Fruit fly (Drosophila melanogaster) whole organism, prepupa: ENCODE results near the gene CG32554.

Experiments
- Blimp-1 ChIP-seq: fragments of 200-800 bp; sonication (Bioruptor generic); optimal IDR thresholded peaks from 3 replicates; lab custom pipeline; 2017; ENCODE audit warnings: missing biosample characterization, missing genetic modification characterization, mild to moderate bottlenecking, moderate library complexity, missing genetic modification reagents
- CG10631 ChIP-seq: fragments of 200-800 bp; sonication (Bioruptor generic); optimal IDR thresholded peaks from 2 replicates; lab custom pipeline; 2016; ENCODE audit warnings: missing biosample characterization, missing genetic modification characterization
- CG10669 ChIP-seq: fragments of 200-800 bp; sonication (Bioruptor generic); optimal IDR thresholded peaks from 3 replicates; lab custom pipeline; 2018; ENCODE audit warnings: missing biosample characterization, mild to moderate bottlenecking, missing genetic modification characterization, moderate library complexity
- CG11294 ChIP-seq: fragments of 200-800 bp; sonication (Bioruptor generic); IDR thresholded peaks from 2 replicates; pipeline ENCODE4 v1.3.6; 2022; ENCODE audit warnings: missing biosample characterization, missing genetic modification characterization
- CG11762 ChIP-seq: fragments of 200-800 bp; sonication (Bioruptor generic); optimal IDR thresholded peaks from 3 replicates; lab custom pipeline; 2016; ENCODE audit warnings: missing biosample characterization, missing genetic modification characterization; ENCODE audit not compliant: insufficient read depth
- CG11902 ChIP-seq: fragments of 200-800 bp; sonication (Bioruptor generic); optimal IDR thresholded peaks from 3 replicates; lab custom pipeline; 2016; ENCODE audit warnings: missing biosample characterization, missing genetic modification characterization
- CG15336 ChIP-seq: fragments of 200-800 bp; sonication (Bioruptor generic); IDR thresholded peaks from 2 replicates; pipeline ENCODE4 v1.3.6; 2022; ENCODE audit warnings: missing biosample characterization, missing genetic modification characterization
- CG1621 ChIP-seq: fragments of 200-800 bp; sonication (Bioruptor generic); optimal IDR thresholded peaks from 3 replicates; lab custom pipeline; 2018; ENCODE audit warnings: missing biosample characterization, mild to moderate bottlenecking, missing genetic modification characterization
- CG16779 ChIP-seq: fragments of 200-800 bp; sonication (Bioruptor generic); optimal IDR thresholded peaks from 3 replicates; lab custom pipeline; 2017; ENCODE audit warnings: missing biosample characterization, mild to moderate bottlenecking, missing genetic modification characterization
- CG3032 ChIP-seq: fragments of 200-800 bp; optimal IDR thresholded peaks from 2 replicates; lab custom pipeline; 2019; ENCODE audit warnings: missing biosample characterization, mild to moderate bottlenecking, missing genetic modification characterization, moderate library complexity
- CG31627 ChIP-seq: fragments of 200-800 bp; sonication (Bioruptor generic); optimal IDR thresholded peaks from 3 replicates; lab custom pipeline; 2016; ENCODE audit warnings: missing biosample characterization, missing genetic modification characterization
- CG3919 ChIP-seq: fragments of 200-800 bp; sonication (Bioruptor generic); optimal IDR thresholded peaks from 3 replicates; lab custom pipeline; 2016; ENCODE audit warnings: missing biosample characterization, missing genetic modification characterization
- CG4318 ChIP-seq: fragments of 200-800 bp; sonication (Bioruptor generic); optimal IDR thresholded peaks from 3 replicates; lab custom pipeline; 2017; ENCODE audit warnings: missing biosample characterization, mild to moderate bottlenecking, missing genetic modification characterization
- CG6163 ChIP-seq: fragments of 200-800 bp; sonication (Bioruptor generic); IDR thresholded peaks from 3 replicates; pipeline ENCODE4 v1.3.6; 2022; ENCODE audit warnings: missing biosample characterization, missing genetic modification characterization
- CG6792 ChIP-seq: fragments of 200-800 bp; sonication (Bioruptor generic); optimal IDR thresholded peaks from 3 replicates; lab custom pipeline; 2016; ENCODE audit warnings: missing biosample characterization, missing genetic modification characterization
- CG6808 ChIP-seq: fragments of 200-800 bp; sonication (Bioruptor generic); optimal IDR thresholded peaks from 3 replicates; lab custom pipeline; 2017; ENCODE audit warnings: missing biosample characterization, missing genetic modification characterization, mild to moderate bottlenecking, moderate library complexity, missing genetic modification reagents
- CG6854 ChIP-seq: fragments of 200-800 bp; sonication (Bioruptor generic); optimal IDR thresholded peaks from 2 replicates; lab custom pipeline; 2017; ENCODE audit warnings: missing biosample characterization, mild to moderate bottlenecking, missing genetic modification characterization
- CG7368 ChIP-seq: fragments of 200-800 bp; sonication (Bioruptor generic); optimal IDR thresholded peaks from 3 replicates; lab custom pipeline; 2016; ENCODE audit warnings: missing biosample characterization, missing genetic modification characterization
- CG8319 ChIP-seq: fragments of 200-800 bp; sonication (Bioruptor generic); optimal IDR thresholded peaks from 3 replicates; lab custom pipeline; 2016; ENCODE audit warnings: missing biosample characterization, missing genetic modification characterization
- CG8632 ChIP-seq: fragments of 200-800 bp; sonication (Bioruptor generic); optimal IDR thresholded peaks from 3 replicates; lab custom pipeline; 2016; ENCODE audit warnings: missing biosample characterization, missing genetic modification characterization
- CG9139 ChIP-seq: fragments of 200-800 bp; sonication (Bioruptor generic); optimal IDR thresholded peaks from 3 replicates; lab custom pipeline; 2017; ENCODE audit warnings: missing biosample characterization, mild to moderate bottlenecking, missing genetic modification characterization
- Eip75B ChIP-seq: fragments of 200-800 bp; sonication (Bioruptor generic); optimal IDR thresholded peaks from 3 replicates; lab custom pipeline; 2016; ENCODE audit warnings: missing biosample characterization, missing genetic modification characterization
- Eip78C ChIP-seq: fragments of 200-800 bp; sonication (Bioruptor generic); peaks from one replicate; lab custom pipeline; 2016; ENCODE audit warnings: missing biosample characterization, missing genetic modification characterization
- Eip93F ChIP-seq: fragments of 200-800 bp; sonication (Bioruptor generic); optimal IDR thresholded peaks from 2 replicates; lab custom pipeline; 2016; ENCODE audit warnings: missing biosample characterization, mild to moderate bottlenecking, missing genetic modification characterization
- Ets21C ChIP-seq: fragments of 200-800 bp; sonication (Bioruptor generic); optimal IDR thresholded peaks from 3 replicates; lab custom pipeline; 2016; ENCODE audit warnings: missing biosample characterization, missing genetic modification characterization
- Ets96B ChIP-seq: fragments of 200-800 bp; optimal IDR thresholded peaks from 2 replicates; lab custom pipeline; 2019; ENCODE audit warnings: missing biosample characterization, mild to moderate bottlenecking, missing genetic modification characterization, moderate library complexity
- Gug ChIP-seq: fragments of 200-800 bp; sonication (Bioruptor generic); IDR thresholded peaks from 2 replicates; pipeline ENCODE4 v1.3.6; 2022; ENCODE audit warnings: missing biosample characterization, missing genetic modification characterization
- Hr38 ChIP-seq: sonication (Bioruptor generic); optimal IDR thresholded peaks from 2 replicates; lab custom pipeline; 2016; ENCODE audit warnings: missing biosample characterization, missing genetic modification characterization
- Hr39 ChIP-seq: fragments of 200-800 bp; sonication (Bioruptor generic); optimal IDR thresholded peaks from 2 replicates; lab custom pipeline; 2016; ENCODE audit warnings: missing biosample characterization, missing genetic modification characterization
- Hr4 ChIP-seq: fragments of 200-800 bp; sonication (Bioruptor generic); optimal IDR thresholded peaks from 3 replicates; lab custom pipeline; 2016; ENCODE audit warnings: missing biosample characterization, missing genetic modification characterization
- Lpt ChIP-seq: fragments of 200-800 bp; sonication (Bioruptor generic); optimal IDR thresholded peaks from 3 replicates; lab custom pipeline; 2016; ENCODE audit warnings: missing biosample characterization, missing genetic modification characterization
- Met ChIP-seq: fragments of 200-800 bp; sonication (Bioruptor generic); optimal IDR thresholded peaks from 3 replicates; lab custom pipeline; 2016; ENCODE audit warnings: missing biosample characterization, missing genetic modification characterization
- Smox ChIP-seq: fragments of 200-800 bp; sonication (Bioruptor generic); optimal IDR thresholded peaks from 3 replicates; lab custom pipeline; 2016; ENCODE audit warnings: missing biosample characterization, missing genetic modification characterization
- Sox102F ChIP-seq: fragments of 200-800 bp; sonication (Bioruptor generic); optimal IDR thresholded peaks from 2 replicates; lab custom pipeline; 2016; ENCODE audit warnings: missing biosample characterization, mild to moderate bottlenecking, missing genetic modification characterization
- Sox14 ChIP-seq: fragments of 200-800 bp; sonication (Bioruptor generic); optimal IDR thresholded peaks from 3 replicates; lab custom pipeline; 2016; ENCODE audit warnings: missing biosample characterization, missing genetic modification characterization
- achi ChIP-seq: fragments of 200-800 bp; sonication (Bioruptor generic); optimal IDR thresholded peaks from 3 replicates; lab custom pipeline; 2016; ENCODE audit warnings: missing biosample characterization, missing genetic modification characterization
- acj6 ChIP-seq: fragments of 200-800 bp; sonication (Bioruptor generic); optimal IDR thresholded peaks from 3 replicates; lab custom pipeline; 2016; ENCODE audit warnings: missing biosample characterization, missing genetic modification characterization
- dac ChIP-seq: fragments of 200-800 bp; sonication (Bioruptor generic); optimal IDR thresholded peaks from 2 replicates; lab custom pipeline; 2017; ENCODE audit warnings: missing biosample characterization, mild to moderate bottlenecking, missing genetic modification characterization
- dsx ChIP-seq: fragments of 200-800 bp; optimal IDR thresholded peaks from 3 replicates; lab custom pipeline; 2019; ENCODE audit warnings: missing biosample characterization, mild to moderate bottlenecking, missing genetic modification characterization, moderate library complexity; ENCODE audit not compliant: poor library complexity, severe bottlenecking
- eg ChIP-seq: fragments of 200-800 bp; sonication (Bioruptor generic); IDR thresholded peaks from 3 replicates; pipeline ENCODE4 v1.3.6; 2022; ENCODE audit warnings: missing biosample characterization, missing genetic modification characterization
- esn ChIP-seq: fragments of 200-800 bp; sonication (Bioruptor generic); optimal IDR thresholded peaks from 2 replicates; lab custom pipeline; 2016; ENCODE audit warnings: missing biosample characterization, mild to moderate bottlenecking, missing genetic modification characterization, moderate library complexity
- fd59A ChIP-seq: fragments of 200-800 bp; sonication (Bioruptor generic); optimal IDR thresholded peaks from 2 replicates; lab custom pipeline; 2017; ENCODE audit warnings: missing biosample characterization, mild to moderate bottlenecking, missing genetic modification characterization, missing genetic modification reagents
- fd85E ChIP-seq: fragments of 200-800 bp; sonication (Bioruptor generic); optimal IDR thresholded peaks from 3 replicates; lab custom pipeline; 2016; ENCODE audit warnings: missing biosample characterization, missing genetic modification characterization
- fkh ChIP-seq: fragments of 200-800 bp; sonication (Bioruptor generic); optimal IDR thresholded peaks from 3 replicates; lab custom pipeline; 2017; ENCODE audit warnings: missing biosample characterization, mild to moderate bottlenecking, missing genetic modification characterization, moderate library complexity
- net ChIP-seq: fragments of 200-800 bp; sonication (Bioruptor generic); optimal IDR thresholded peaks from 3 replicates; lab custom pipeline; 2016; ENCODE audit warnings: missing biosample characterization, missing genetic modification characterization
- spab ChIP-seq: fragments of 200-800 bp; sonication (Bioruptor generic); optimal IDR thresholded peaks from 2 replicates; lab custom pipeline; 2017; ENCODE audit warnings: missing biosample characterization, mild to moderate bottlenecking, missing genetic modification characterization, missing genetic modification reagents
- svp ChIP-seq: fragments of 200-800 bp; sonication (Bioruptor generic); peaks from one replicate; lab custom pipeline; 2016; ENCODE audit warnings: missing biosample characterization, missing genetic modification characterization
- topi ChIP-seq: fragments of 200-800 bp; sonication (Bioruptor generic); optimal IDR thresholded peaks from 3 replicates; lab custom pipeline; 2016; ENCODE audit warnings: missing biosample characterization, missing genetic modification characterization
- vri ChIP-seq: fragments of 200-800 bp; sonication (Bioruptor generic); optimal IDR thresholded peaks from 3 replicates; lab custom pipeline; 2016; ENCODE audit warnings: missing biosample characterization, mild to moderate bottlenecking, missing genetic modification characterization

The CG32554 gene

DNA sequence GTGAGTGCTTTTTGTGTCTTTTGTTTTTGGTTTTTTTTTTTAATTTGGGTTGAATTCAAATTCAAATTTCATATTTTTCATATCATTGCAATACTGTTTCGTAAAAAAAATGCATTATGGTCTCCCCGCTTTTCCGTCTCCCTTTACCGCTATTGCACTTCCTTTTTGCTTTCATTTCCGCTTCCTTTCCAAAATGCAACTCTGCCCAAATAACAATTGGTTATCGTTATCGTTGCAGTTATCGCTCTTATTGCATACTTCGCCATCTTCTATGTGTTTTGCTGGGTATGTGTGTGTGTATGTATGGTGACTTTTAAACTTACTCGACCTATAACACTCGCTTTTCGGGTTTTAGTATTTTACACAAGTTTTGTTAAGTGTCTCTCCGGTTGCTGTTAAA lies 12.6 kb upstream of the CG32554 start:
- TF ChIP-seq Hr38: no peak
- no peak for TF ChIP-seq CG8319 (GFP tag; lab: Kevin White, UChicago)
- TF ChIP-seq CG6808 (GFP tag; lab: Kevin White, UChicago): no peak
- peak; percentile 32 for TF ChIP-seq esn (GFP tag; lab: Kevin White, UChicago)
- no peak for TF ChIP-seq CG6854 (GFP tag; lab: Kevin White, UChicago)
- no peak for TF ChIP-seq Smox
- peak; percentile 18 for TF ChIP-seq Sox102F (GFP tag; lab: Kevin White, UChicago)
- TF ChIP-seq CG3919: no peak
- no peak for TF ChIP-seq CG8632 (GFP tag; lab: Kevin White, UChicago)
- TF ChIP-seq CG16779: no peak
- TF ChIP-seq eg (GFP tag; lab: Robert Waterston, UW): no peak
- no peak for TF ChIP-seq achi (GFP tag; lab: Kevin White, UChicago)
- no peak for TF ChIP-seq CG9139 (GFP tag; lab: Kevin White, UChicago)
- TF ChIP-seq CG10631 (GFP tag; lab: Kevin White, UChicago): no peak
- TF ChIP-seq Hr4 (GFP tag; lab: Kevin White, UChicago): no peak
- TF ChIP-seq Lpt (GFP tag; lab: Kevin White, UChicago): no peak
- TF ChIP-seq Eip78C (GFP tag; lab: Kevin White, UChicago): peak; percentile 27
- TF ChIP-seq CG11902 (GFP tag; lab: Kevin White, UChicago): no peak
- TF ChIP-seq spab (GFP tag; lab: Kevin White, UChicago): no peak
- TF ChIP-seq dac (GFP tag; lab: Kevin White, UChicago): no peak

DNA sequence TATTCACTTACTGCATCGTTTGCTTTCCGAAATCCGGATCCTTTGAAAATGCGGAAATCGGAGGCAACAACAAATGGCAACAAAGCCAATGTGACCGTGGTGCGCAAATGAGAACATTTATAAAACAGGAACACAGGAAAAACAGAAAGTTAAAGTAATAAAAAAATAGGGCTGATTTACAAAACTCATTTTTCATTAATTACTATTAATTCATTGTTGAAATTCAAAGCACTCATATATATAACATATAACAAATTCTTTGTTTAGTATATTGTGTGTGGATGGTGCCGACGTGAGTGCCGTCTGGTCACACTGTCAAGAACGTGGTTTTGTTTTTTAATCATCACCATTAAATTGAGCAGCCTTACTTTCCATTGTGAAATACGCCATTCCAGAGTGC lies 8.2 kb upstream of the CG32554 start, which contains the start of the genes Arp8 and CG6769:
Arp8 (minus strand) TSS at position 90 of the 400 bp plus-strand sequence.
CG6769 (plus strand) TSS at position 292 of the 400 bp plus-strand sequence.
- no peak for TF ChIP-seq Ets96B (tag; lab: Kevin White, UChicago)
- no peak for TF ChIP-seq CG11294 (GFP tag; lab: Robert Waterston, UW)
- peak; percentile 32 for TF ChIP-seq Smox
- TF ChIP-seq CG16779: no peak
- no peak for TF ChIP-seq CG9139 (GFP tag; lab: Kevin White, UChicago)
- peak; percentile 3 for TF ChIP-seq Eip75B (GFP tag; lab: Kevin White, UChicago)
- TF ChIP-seq fkh (GFP tag; lab: Kevin White, UChicago): no peak
- TF ChIP-seq CG6808 (GFP tag; lab: Kevin White, UChicago): no peak
- no peak for TF ChIP-seq CG31627 (GFP tag; lab: Kevin White, UChicago)
- no peak for TF ChIP-seq acj6 (GFP tag; lab: Kevin White, UChicago)
- peak; percentile 22 for TF ChIP-seq topi
- peak; percentile 76 for TF ChIP-seq Eip78C (GFP tag; lab: Kevin White, UChicago)
- no peak for TF ChIP-seq CG15336 (GFP tag; lab: Robert Waterston, UW)
- TF ChIP-seq Gug (GFP tag; lab: Robert Waterston, UW): no peak
- no peak for TF ChIP-seq CG4318 (GFP tag; lab: Kevin White, UChicago)
- TF ChIP-seq Hr4 (GFP tag; lab: Kevin White, UChicago): peak; percentile 8
- TF ChIP-seq CG11762 (GFP tag; lab: Kevin White, UChicago): no peak
- peak; percentile 53 for TF ChIP-seq esn (GFP tag; lab: Kevin White, UChicago)
- no peak for TF ChIP-seq Sox102F (GFP tag; lab: Kevin White, UChicago)
- no peak for TF ChIP-seq net (GFP tag; lab: Kevin White, UChicago)
- no peak for TF ChIP-seq Eip93F (GFP tag; lab: Kevin White, UChicago)
- TF ChIP-seq CG3032 (tag; lab: Kevin White, UChicago): peak; percentile 32
- no peak for TF ChIP-seq CG6163 (GFP tag; lab: Robert Waterston, UW)
- no peak for TF ChIP-seq fd59A (GFP tag; lab: Kevin White, UChicago)
- TF ChIP-seq CG1621: peak; percentile 35
- peak; percentile 46 for TF ChIP-seq svp (GFP tag; lab: Kevin White, UChicago)
- TF ChIP-seq CG10669: no peak
- TF ChIP-seq dac (GFP tag; lab: Kevin White, UChicago): no peak
- no peak for TF ChIP-seq Lpt (GFP tag; lab: Kevin White, UChicago)
- TF ChIP-seq vri (GFP tag; lab: Kevin White, UChicago): no peak
- TF ChIP-seq CG7368 (GFP tag; lab: Kevin White, UChicago): no peak
- peak; percentile 34 for TF ChIP-seq Blimp-1 (GFP tag; lab: Kevin White, UChicago)
- TF ChIP-seq dsx (GFP tag; lab: Kevin White, UChicago): no peak
- TF ChIP-seq fd85E (GFP tag; lab: Kevin White, UChicago): no peak
- TF ChIP-seq Hr39: peak; percentile 18
- no peak for TF ChIP-seq Ets21C
- TF ChIP-seq CG3919: no peak
- TF ChIP-seq Met (GFP tag; lab: Kevin White, UChicago): peak; percentile 39
- no peak for TF ChIP-seq CG6792
- TF ChIP-seq Sox14 (GFP tag; lab: Kevin White, UChicago): peak; percentile 56
- no peak for TF ChIP-seq Hr38
- no peak for TF ChIP-seq CG8319 (GFP tag; lab: Kevin White, UChicago)
- TF ChIP-seq achi (GFP tag; lab: Kevin White, UChicago): peak; percentile 6
